Worm (Caenorhabditis elegans) whole organism, L4/young adult: ENCODE measurements around the gene T06E4.7.

ENCODE experiments used
- W03F9.2 ChIP-seq: fragments of 150-350 bp; optimal IDR thresholded peaks from 2 replicates; lab custom pipeline; 2014; ENCODE audit warnings: missing biosample characterization, missing genetic modification characterization
- dao-5 ChIP-seq: sonication (generic microtip); optimal IDR thresholded peaks from 2 replicates; lab custom pipeline; 2016; ENCODE audit warnings: missing genotype, missing genetic modification characterization, moderate library complexity, missing compliant biosample characterization
- him-1 ChIP-seq: sonication (generic microtip); optimal IDR thresholded peaks from 2 replicates; lab custom pipeline; 2016; ENCODE audit warnings: missing genotype, missing genetic modification reagents, missing genetic modification characterization, missing compliant biosample characterization

- TF ChIP-seq W03F9.2 (no peak), him-1 (no peak), dao-5 (no peak)
Measured at ce11 chrV:9615725-9616124, 10.5 kb upstream of the T06E4.7 start, which contains the start of gene pqn-63.
